Fruit fly (Drosophila melanogaster) whole organism, embryonic: Measurements from ENCODE around the gene Hr78.

Source experiments
- Adf1 ChIP-seq: fragments of 200-800 bp; sonication (Bioruptor generic); IDR thresholded peaks from 2 replicates; pipeline ENCODE4 v1.3.6; 2022; ENCODE audit warnings: missing biosample characterization, missing genetic modification characterization
- Bgb ChIP-seq: fragments of 200-800 bp; sonication (Bioruptor generic); IDR thresholded peaks from 2 replicates; pipeline ENCODE4 v1.3.6; 2022; ENCODE audit warnings: missing biosample characterization, missing genetic modification characterization; ENCODE audit not compliant: partially characterized antibody
- CG10431 ChIP-seq: fragments of 200-800 bp; sonication (Bioruptor generic); optimal IDR thresholded peaks from 3 replicates; lab custom pipeline; 2018; ENCODE audit warnings: missing biosample characterization, mild to moderate bottlenecking, missing genetic modification characterization
- CG12219 ChIP-seq: fragments of 200-800 bp; sonication (Bioruptor generic); optimal IDR thresholded peaks from 3 replicates; lab custom pipeline; 2018; ENCODE audit warnings: missing biosample characterization, mild to moderate bottlenecking, missing genetic modification characterization
- CG15514 ChIP-seq: fragments of 200-800 bp; sonication (Bioruptor generic); optimal IDR thresholded peaks from 3 replicates; lab custom pipeline; 2017; ENCODE audit warnings: missing biosample characterization, missing genetic modification characterization, mild to moderate bottlenecking, moderate library complexity, missing genetic modification reagents
- CG17328 ChIP-seq: fragments of 200-800 bp; sonication (Bioruptor generic); IDR thresholded peaks from 2 replicates; pipeline ENCODE4 v1.3.6; 2022; ENCODE audit warnings: missing biosample characterization, missing genetic modification characterization
- CG17385 ChIP-seq: fragments of 200-800 bp; sonication (Bioruptor generic); optimal IDR thresholded peaks from 3 replicates; lab custom pipeline; 2018; ENCODE audit warnings: missing biosample characterization, mild to moderate bottlenecking, missing genetic modification characterization
- CG18764 ChIP-seq: fragments of 200-800 bp; sonication (Bioruptor generic); optimal IDR thresholded peaks from 3 replicates; lab custom pipeline; 2016; ENCODE audit warnings: missing biosample characterization, missing genetic modification characterization
- CG2202 ChIP-seq: fragments of 200-800 bp; sonication (Bioruptor generic); optimal IDR thresholded peaks from 2 replicates; lab custom pipeline; 2018; ENCODE audit warnings: missing biosample characterization, mild to moderate bottlenecking, missing genetic modification characterization
- CG31365 ChIP-seq: fragments of 200-800 bp; sonication (Bioruptor generic); optimal IDR thresholded peaks from 2 replicates; lab custom pipeline; 2018; ENCODE audit warnings: missing biosample characterization, mild to moderate bottlenecking, missing genetic modification characterization
- CG3163 ChIP-seq: fragments of 200-800 bp; sonication (Bioruptor generic); optimal IDR thresholded peaks from 3 replicates; lab custom pipeline; 2016; ENCODE audit warnings: missing biosample characterization, missing genetic modification characterization
- CG33213 ChIP-seq: fragments of 200-800 bp; sonication (Bioruptor generic); optimal IDR thresholded peaks from 3 replicates; lab custom pipeline; 2016; ENCODE audit warnings: missing biosample characterization, missing genetic modification characterization
- CG4730 ChIP-seq: fragments of 200-800 bp; sonication (Bioruptor generic); IDR thresholded peaks from 2 replicates; pipeline ENCODE4 v1.3.6; 2022; ENCODE audit warnings: missing biosample characterization, missing genetic modification characterization
- CG4854 ChIP-seq: fragments of 200-800 bp; sonication (Bioruptor generic); optimal IDR thresholded peaks from 2 replicates; lab custom pipeline; 2016; ENCODE audit warnings: missing biosample characterization, missing genetic modification characterization, inconsistent platforms
- CG5180 ChIP-seq: fragments of 200-800 bp; sonication (Bioruptor generic); optimal IDR thresholded peaks from 3 replicates; lab custom pipeline; 2017; ENCODE audit warnings: missing biosample characterization, missing genetic modification characterization, mild to moderate bottlenecking, moderate library complexity, missing genetic modification reagents
- CG5245 ChIP-seq: fragments of 200-800 bp; sonication (Bioruptor generic); optimal IDR thresholded peaks from 3 replicates; lab custom pipeline; 2016; ENCODE audit warnings: missing biosample characterization, missing genetic modification characterization
- CG6791 ChIP-seq: fragments of 200-800 bp; sonication (Bioruptor generic); IDR thresholded peaks from 3 replicates; pipeline ENCODE4 v1.3.6; 2022; ENCODE audit warnings: missing biosample characterization, missing genetic modification characterization; ENCODE audit not compliant: partially characterized antibody
- CG7928 ChIP-seq: fragments of 200-800 bp; sonication (Bioruptor generic); optimal IDR thresholded peaks from 2 replicates; lab custom pipeline; 2017; ENCODE audit warnings: missing biosample characterization, mild to moderate bottlenecking, missing genetic modification characterization
- D ChIP-seq, 2 experiments: fragments of 200-800 bp in 1 of 2; fragments of >200 bp in 1 of 2; sonication (Bioruptor generic) in 1 of 2; optimal IDR thresholded peaks; 2 replicates in 1 of 2; 3 replicates in 1 of 2; lab custom pipeline; 2017; ENCODE audit warnings: mild to moderate bottlenecking in 1 of 2, missing biosample characterization in 1 of 2, missing genetic modification characterization in 1 of 2, missing genetic modification reagents in 1 of 2
- Dek ChIP-seq: fragments of 200-800 bp; sonication (Bioruptor generic); optimal IDR thresholded peaks from 3 replicates; lab custom pipeline; 2019; ENCODE audit warnings: missing biosample characterization, mild to moderate bottlenecking, missing genetic modification characterization, moderate library complexity
- Dll ChIP-seq: fragments of 200-800 bp; sonication (Bioruptor generic); IDR thresholded peaks from 4 replicates; pipeline ENCODE4 v1.3.6; 2022; ENCODE audit warnings: missing biosample characterization, missing genetic modification characterization; ENCODE audit not compliant: partially characterized antibody
- Eip74EF ChIP-seq, 2 experiments: fragments of 200-800 bp in 1 of 2; fragments of >200 bp in 1 of 2; sonication (Bioruptor generic) in 1 of 2; optimal IDR thresholded peaks; 2 replicates each; lab custom pipeline; 2017 to 2019; ENCODE audit warnings: missing biosample characterization in 2 of 2, missing genetic modification characterization in 2 of 2, mild to moderate bottlenecking in 1 of 2, moderate library complexity in 1 of 2
- Fer2 ChIP-seq: fragments of 200-800 bp; sonication (Bioruptor generic); optimal IDR thresholded peaks from 2 replicates; lab custom pipeline; 2018; ENCODE audit warnings: missing biosample characterization, mild to moderate bottlenecking, missing genetic modification characterization, moderate library complexity
- H15 ChIP-seq: fragments of 200-800 bp; sonication (Bioruptor generic); IDR thresholded peaks from 3 replicates; pipeline ENCODE4 v1.3.6; 2022; ENCODE audit warnings: missing biosample characterization, missing genetic modification characterization
- Hand ChIP-seq: fragments of 200-800 bp; sonication (Bioruptor generic); optimal IDR thresholded peaks from 2 replicates; lab custom pipeline; 2017; ENCODE audit warnings: mild to moderate bottlenecking, missing biosample characterization, missing genetic modification reagents, missing genetic modification characterization
- HmgZ ChIP-seq: fragments of 200-800 bp; sonication (Bioruptor generic); optimal IDR thresholded peaks from 2 replicates; lab custom pipeline; 2018; ENCODE audit warnings: missing biosample characterization, mild to moderate bottlenecking, missing genetic modification characterization
- Hr3 ChIP-seq: fragments of 200-800 bp; sonication (Bioruptor generic); optimal IDR thresholded peaks from 3 replicates; lab custom pipeline; 2016; ENCODE audit warnings: missing biosample characterization, missing genetic modification characterization
- Hr39 ChIP-seq: fragments of >200 bp; optimal IDR thresholded peaks from 2 replicates; lab custom pipeline; 2017
- MBD-R2 ChIP-seq: fragments of 200-800 bp; sonication (Bioruptor generic); IDR thresholded peaks from 2 replicates; pipeline ENCODE4 v1.3.6; 2022; ENCODE audit warnings: missing biosample characterization, missing genetic modification characterization
- Med ChIP-seq: fragments of 200-800 bp; sonication (Bioruptor generic); peaks from one replicate; lab custom pipeline; 2016; ENCODE audit warnings: missing biosample characterization, missing genetic modification characterization, mild to moderate bottlenecking, inconsistent platforms, moderate library complexity
- NC2β ChIP-seq: fragments of 200-800 bp; sonication (Bioruptor generic); optimal IDR thresholded peaks from 2 replicates; lab custom pipeline; 2016; ENCODE audit warnings: missing biosample characterization, missing genetic modification characterization
- cg ChIP-seq: fragments of 200-800 bp; sonication (Bioruptor generic); optimal IDR thresholded peaks from 3 replicates; lab custom pipeline; 2019; ENCODE audit warnings: missing biosample characterization, mild to moderate bottlenecking, missing genetic modification characterization, moderate library complexity
- chinmo ChIP-seq: fragments of 200-800 bp; sonication (Bioruptor generic); IDR thresholded peaks from 4 replicates; pipeline ENCODE4 v1.3.6; 2022; ENCODE audit warnings: missing biosample characterization, missing genetic modification characterization; ENCODE audit not compliant: partially characterized antibody
- fd3F ChIP-seq: fragments of 200-800 bp; sonication (Bioruptor generic); optimal IDR thresholded peaks from 2 replicates; lab custom pipeline; 2018; ENCODE audit warnings: missing biosample characterization, mild to moderate bottlenecking, missing genetic modification characterization, moderate library complexity
- ftz-f1 ChIP-seq: fragments of 200-800 bp; sonication (Bioruptor generic); optimal IDR thresholded peaks from 2 replicates; lab custom pipeline; 2016; ENCODE audit warnings: missing biosample characterization, missing genetic modification characterization
- gsb-n ChIP-seq: fragments of 200-800 bp; sonication (Bioruptor generic); optimal IDR thresholded peaks from 3 replicates; lab custom pipeline; 2018; ENCODE audit warnings: missing biosample characterization, mild to moderate bottlenecking, missing genetic modification characterization
- her ChIP-seq: fragments of 200-800 bp; sonication (Bioruptor generic); optimal IDR thresholded peaks from 2 replicates; lab custom pipeline; 2016; ENCODE audit warnings: missing biosample characterization, missing genetic modification characterization
- insv ChIP-seq, 2 experiments: fragments of 200-800 bp; sonication (Bioruptor generic); optimal IDR thresholded peaks; 3 replicates each; lab custom pipeline; 2016 to 2018; ENCODE audit warnings: missing biosample characterization in 2 of 2, missing genetic modification characterization in 2 of 2
- kni ChIP-seq: fragments of 200-800 bp; sonication (Bioruptor generic); optimal IDR thresholded peaks from 3 replicates; lab custom pipeline; 2017; ENCODE audit warnings: mild to moderate bottlenecking, missing biosample characterization, missing genetic modification reagents, missing genetic modification characterization
- lilli ChIP-seq: fragments of 200-800 bp; sonication (Bioruptor generic); optimal IDR thresholded peaks from 3 replicates; lab custom pipeline; 2016; ENCODE audit warnings: missing biosample characterization, missing genetic modification characterization
- lmd ChIP-seq: fragments of 200-800 bp; sonication (Bioruptor generic); IDR thresholded peaks from 2 replicates; pipeline ENCODE4 v1.3.6; 2022; ENCODE audit warnings: missing biosample characterization, missing genetic modification characterization
- pan ChIP-seq, 4 experiments: fragments of >200 bp in 3 of 4; fragments of 200-800 bp in 1 of 4; sonication (Bioruptor generic) in 1 of 4; optimal IDR thresholded peaks in 3 of 4; IDR thresholded peaks in 1 of 4; 2 replicates each; pipeline versions ENCODE4 v1.3.6 to Lab custom; 2017 to 2022; ENCODE audit warnings: missing biosample characterization in 2 of 4, missing genetic modification characterization in 2 of 4, mixed read lengths in 1 of 4
- rib ChIP-seq: fragments of 200-800 bp; sonication (Bioruptor generic); IDR thresholded peaks from 2 replicates; pipeline ENCODE4 v1.3.6; 2022; ENCODE audit warnings: missing biosample characterization, missing genetic modification characterization
- row ChIP-seq: fragments of 200-800 bp; sonication (Bioruptor generic); IDR thresholded peaks from 3 replicates; pipeline ENCODE4 v1.3.6; 2022; ENCODE audit warnings: missing biosample characterization, missing genetic modification characterization
- sens ChIP-seq: fragments of 200-800 bp; sonication (Bioruptor generic); peaks from one replicate; lab custom pipeline; 2016; ENCODE audit warnings: missing biosample characterization, missing genetic modification characterization
- slp2 ChIP-seq: fragments of 200-800 bp; sonication (Bioruptor generic); optimal IDR thresholded peaks from 2 replicates; lab custom pipeline; 2016; ENCODE audit warnings: missing biosample characterization, missing genetic modification characterization
- trh ChIP-seq: fragments of 200-800 bp; sonication (Bioruptor generic); optimal IDR thresholded peaks from 2 replicates; lab custom pipeline; 2016; ENCODE audit warnings: missing biosample characterization, missing genetic modification characterization
- twi ChIP-seq: fragments of 200-800 bp; optimal IDR thresholded peaks from 2 replicates; lab custom pipeline; 2019; ENCODE audit warnings: missing biosample characterization, mild to moderate bottlenecking, missing genetic modification characterization, moderate library complexity

Hr78 gene

dm6 chr3L:21460149-21460873 is 37.0 kb downstream of the Hr78 start:
- peak; percentile 70 for TF ChIP-seq Med (GFP tag; lab: Kevin White, UChicago)
- TF ChIP-seq Adf1, result peak; percentile 89
- no peak for TF ChIP-seq slp2 (GFP tag; lab: Kevin White, UChicago)
- TF ChIP-seq Dll (GFP tag; lab: Robert Waterston, UW), result 0 out of 4 replicates have a peak, but pooled peaks have one; percentile 18
- TF ChIP-seq D (optimal IDR thresholded peaks at IDR 0.05; lab: Kevin White, UChicago), result peak; percentile 49
- TF ChIP-seq D (GFP tag; optimal IDR thresholded peaks at IDR 0.05; lab: Kevin White, UChicago), result no peak
- no peak for TF ChIP-seq ftz-f1 (GFP tag; lab: Kevin White, UChicago)
- peak; percentile 83 for TF ChIP-seq cg (GFP tag; lab: Kevin White, UChicago)
- no peak for TF ChIP-seq CG31365 (tag; lab: Kevin White, UChicago)
- no peak for TF ChIP-seq CG4854
- TF ChIP-seq CG4730 (GFP tag; lab: Robert Waterston, UW), result no peak
- no peak for TF ChIP-seq trh (GFP tag; lab: Kevin White, UChicago)
- no peak for TF ChIP-seq insv (GFP tag; optimal IDR thresholded peaks at IDR 0.05; lab: Kevin White, UChicago)
- no peak for TF ChIP-seq CG3163
- TF ChIP-seq Hr39, result no peak
- TF ChIP-seq fd3F, result no peak
- no peak for TF ChIP-seq NC2β (GFP tag; lab: Kevin White, UChicago)
- TF ChIP-seq sens, result peak; percentile 50
- TF ChIP-seq pan (optimal IDR thresholded peaks at IDR 0.05; lab: Kevin White, UChicago), result no peak
- no peak for TF ChIP-seq pan (GFP tag; optimal IDR thresholded peaks at IDR 0.05 in 1 of 2, IDR thresholded peaks at IDR 0.05 in 1 of 2)
- no peak for TF ChIP-seq CG18764 (GFP tag; lab: Kevin White, UChicago)
- TF ChIP-seq Eip74EF (GFP tag; optimal IDR thresholded peaks at IDR 0.05; lab: Kevin White, UChicago), result no peak
- no peak for TF ChIP-seq rib (GFP tag; lab: Robert Waterston, UW)
- TF ChIP-seq Hr3 (GFP tag; lab: Kevin White, UChicago), result no peak
- 0 out of 4 replicates have a peak, but pooled peaks have one; percentile 27 for TF ChIP-seq chinmo (GFP tag; lab: Robert Waterston, UW)
- no peak for TF ChIP-seq CG17385
- no peak for TF ChIP-seq CG7928 (GFP tag; lab: Kevin White, UChicago)
- no peak for TF ChIP-seq Dek
- no peak for TF ChIP-seq gsb-n (tag; lab: Kevin White, UChicago)
- no peak for TF ChIP-seq CG5180 (GFP tag; lab: Kevin White, UChicago)
- TF ChIP-seq lilli (GFP tag; lab: Kevin White, UChicago), result no peak
- TF ChIP-seq H15, result no peak
- no peak for TF ChIP-seq CG2202 (tag; lab: Kevin White, UChicago)
- TF ChIP-seq CG10431 (GFP tag; lab: Kevin White, UChicago), result no peak
- no peak for TF ChIP-seq row (GFP tag; lab: Robert Waterston, UW)
- TF ChIP-seq CG15514 (GFP tag; lab: Kevin White, UChicago), result no peak
- TF ChIP-seq twi (tag; lab: Kevin White, UChicago), result no peak
- no peak for TF ChIP-seq CG33213
- TF ChIP-seq CG5245 (GFP tag; lab: Kevin White, UChicago), result no peak
- TF ChIP-seq Fer2 (tag; lab: Kevin White, UChicago), result no peak
- TF ChIP-seq Bgb, result 0 out of 2 replicates have a peak, but pooled peaks have one; percentile 18
- TF ChIP-seq CG12219 (GFP tag; lab: Kevin White, UChicago), result no peak
- no peak for TF ChIP-seq her
- no peak for TF ChIP-seq MBD-R2 (GFP tag; lab: Robert Waterston, UW)
- TF ChIP-seq kni, result peak; percentile 23
- no peak for TF ChIP-seq HmgZ
- peak; percentile 8; the same call in 1 of the 2 replicates for TF ChIP-seq CG17328 (GFP tag; lab: Robert Waterston, UW)
- TF ChIP-seq CG6791 (GFP tag; lab: Robert Waterston, UW), result 0 out of 3 replicates have a peak, but pooled peaks have one; percentile 5
- TF ChIP-seq lmd (GFP tag; lab: Robert Waterston, UW), result no peak
- no peak for TF ChIP-seq Hand
